Fruit fly (Drosophila melanogaster) Kc167 (cell line): Measurements from ENCODE around the gene CG10560.

ENCODE experiments used
- Myc ChIP-seq: fragments of >200 bp; optimal IDR thresholded peaks from 2 replicates; lab custom pipeline; 2017; ENCODE audit warnings: missing external identifiers
- Sin3A ChIP-seq: fragments of >200 bp; optimal IDR thresholded peaks from 2 replicates; lab custom pipeline; 2018; ENCODE audit warnings: missing external identifiers
- h ChIP-seq: fragments of >200 bp; optimal IDR thresholded peaks from 3 replicates; lab custom pipeline; 2018; ENCODE audit warnings: missing external identifiers
- insv ChIP-seq: fragments of >200 bp; optimal IDR thresholded peaks from 3 replicates; lab custom pipeline; 2018; ENCODE audit warnings: missing external identifiers
- psq ChIP-seq: fragments of >200 bp; optimal IDR thresholded peaks from 2 replicates; lab custom pipeline; 2017; ENCODE audit warnings: missing external identifiers
- ttk ChIP-seq: sonication (Bioruptor generic); optimal IDR thresholded peaks from 2 replicates; lab custom pipeline; 2017; ENCODE audit warnings: missing external identifiers

The CG10560 gene

dm6 chr3R:25313771-25314170 is 6.1 kb downstream of the CG10560 start, which contains the start of gene CG31087:
Gene CG31087 (minus strand): TSS chr3R:25313833.
- TF ChIP-seq h (lab: Kevin White, UChicago), result no peak
- TF ChIP-seq Myc, result no peak
- TF ChIP-seq psq (lab: Kevin White, UChicago), result no peak
- TF ChIP-seq ttk (lab: Kevin White, UChicago), result no peak
- TF ChIP-seq Sin3A (lab: Kevin White, UChicago), result no peak
- TF ChIP-seq insv (lab: Kevin White, UChicago), result no peak

dm6 chr3R:25312583-25312982 is 7.3 kb downstream of the CG10560 start:
- TF ChIP-seq Myc (no peak), ttk (lab: Kevin White, UChicago) (no peak), h (lab: Kevin White, UChicago) (no peak), Sin3A (lab: Kevin White, UChicago) (no peak), psq (lab: Kevin White, UChicago) (no peak), insv (lab: Kevin White, UChicago) (no peak)

DNA sequence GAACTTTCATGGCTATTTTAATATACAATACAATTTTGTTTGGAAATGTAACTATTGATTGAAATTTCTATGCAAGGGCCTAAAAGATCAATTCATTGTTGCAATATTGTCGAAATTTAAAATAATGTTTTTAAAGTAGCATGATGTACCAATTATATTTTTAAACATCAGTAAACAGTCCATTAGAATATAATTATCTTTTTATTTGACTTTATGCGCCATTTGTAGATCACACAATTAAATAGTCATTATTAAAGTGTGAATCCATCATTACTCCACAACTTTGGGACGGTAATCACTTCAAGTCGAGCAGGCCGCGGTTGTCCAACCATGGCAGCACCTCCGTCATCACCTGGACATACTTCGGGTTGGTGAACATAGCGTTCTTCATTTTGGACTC is 9.1 kb downstream of the CG10560 start, which contains the start of gene CG31099:
CG31099 (minus strand) TSS at position 101 of the 400 bp plus-strand sequence.
- TF ChIP-seq Myc (no peak), psq (lab: Kevin White, UChicago) (no peak), h (lab: Kevin White, UChicago) (no peak), insv (lab: Kevin White, UChicago) (no peak), ttk (lab: Kevin White, UChicago) (no peak)

DNA sequence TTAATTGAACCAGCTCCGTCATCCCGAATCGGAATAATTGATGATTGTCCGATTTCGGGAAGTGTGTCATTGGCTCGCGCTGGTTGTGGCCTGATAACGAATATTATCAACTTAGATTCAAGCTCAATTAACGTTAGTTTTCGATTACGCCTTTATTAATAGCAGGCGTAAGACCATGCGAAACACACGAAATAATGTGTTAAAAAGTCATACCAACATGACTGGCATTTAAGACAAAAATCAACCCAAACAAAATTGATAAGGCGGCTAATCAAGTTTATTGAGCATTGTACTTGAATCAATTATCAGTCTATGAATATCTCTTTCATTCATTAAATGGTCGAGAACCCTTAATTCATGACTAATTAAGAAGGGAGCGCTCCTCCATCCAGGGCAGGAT is 10.7 kb downstream of the CG10560 start:
- no peak for TF ChIP-seq psq (lab: Kevin White, UChicago)
- TF ChIP-seq Sin3A (lab: Kevin White, UChicago), result no peak
- no peak for TF ChIP-seq h (lab: Kevin White, UChicago)
- TF ChIP-seq ttk (lab: Kevin White, UChicago), result no peak
- no peak for TF ChIP-seq Myc
- no peak for TF ChIP-seq insv (lab: Kevin White, UChicago)

- TF ChIP-seq insv (lab: Kevin White, UChicago) (no peak), ttk (lab: Kevin White, UChicago) (no peak), h (lab: Kevin White, UChicago) (no peak), psq (lab: Kevin White, UChicago) (no peak), Myc (no peak), Sin3A (lab: Kevin White, UChicago) (no peak)
Observed at dm6 chr3R:25308228-25308627, 11.7 kb downstream of the CG10560 start, which contains the start of gene CG10550. Gene CG10550 (minus strand): TSS chr3R:25308391.

DNA sequence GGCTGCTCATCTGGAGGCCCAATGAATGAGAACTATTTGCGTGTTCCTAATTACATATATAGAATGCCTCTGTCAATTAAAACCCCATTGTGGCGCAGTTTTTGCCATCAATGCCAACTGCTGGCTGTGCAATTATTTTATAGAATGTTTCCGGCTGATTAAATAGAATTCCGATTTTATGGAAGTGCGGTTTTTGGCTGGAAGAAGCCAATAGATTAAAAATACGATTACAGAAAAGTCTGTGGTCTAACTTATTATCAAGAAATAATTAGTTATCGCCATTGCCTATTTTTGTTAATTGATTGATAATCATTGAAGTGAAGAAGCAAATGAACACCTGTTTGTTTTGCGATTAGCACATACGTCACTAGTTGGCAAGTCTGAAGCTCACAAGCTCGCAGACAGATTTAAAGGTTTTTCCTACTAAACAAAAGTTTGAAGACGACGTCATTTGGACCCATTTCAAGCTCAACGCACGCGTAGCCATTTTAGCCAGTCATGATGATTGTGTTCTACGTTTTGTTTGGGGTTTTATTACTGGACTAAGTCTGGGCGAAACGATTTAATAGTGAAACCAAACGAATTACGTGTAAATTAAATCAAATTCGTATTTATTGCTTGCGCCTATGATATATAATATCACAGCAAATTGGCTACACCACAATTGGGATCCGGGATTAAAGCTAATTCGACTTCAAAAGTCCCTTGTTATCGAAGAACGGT is 13.9 kb downstream of the CG10560 start:
- no peak for TF ChIP-seq insv (lab: Kevin White, UChicago)
- TF ChIP-seq Sin3A (lab: Kevin White, UChicago), result no peak
- no peak for TF ChIP-seq ttk (lab: Kevin White, UChicago)
- no peak for TF ChIP-seq psq (lab: Kevin White, UChicago)
- no peak for TF ChIP-seq Myc
- no peak for TF ChIP-seq h (lab: Kevin White, UChicago)

dm6 chr3R:25303857-25304440 is 16.0 kb downstream of the CG10560 start, which contains the start of gene CG31436:
Gene CG31436 (plus strand): TSS chr3R:25304137.
- no peak for TF ChIP-seq Sin3A (lab: Kevin White, UChicago)
- no peak for TF ChIP-seq psq (lab: Kevin White, UChicago)
- TF ChIP-seq h (lab: Kevin White, UChicago), result no peak

dm6 chr3R:25302239-25302638 is 17.7 kb downstream of the CG10560 start, which contains the start of gene CG31370:
Gene CG31370 (plus strand): TSS chr3R:25302464.
- no peak for TF ChIP-seq psq (lab: Kevin White, UChicago)

dm6 chr3R:25300575-25300974 is 19.3 kb downstream of the CG10560 start, which contains the start of gene CG13659:
Gene CG13659 (plus strand): TSS chr3R:25300891.
- no peak for TF ChIP-seq ttk (lab: Kevin White, UChicago)
- TF ChIP-seq h (lab: Kevin White, UChicago), result no peak
- TF ChIP-seq psq (lab: Kevin White, UChicago), result no peak
- TF ChIP-seq Myc, result no peak
- TF ChIP-seq insv (lab: Kevin White, UChicago), result no peak
- TF ChIP-seq Sin3A (lab: Kevin White, UChicago), result no peak

- TF ChIP-seq psq (lab: Kevin White, UChicago) (no peak), Myc (no peak), Sin3A (lab: Kevin White, UChicago) (no peak), insv (lab: Kevin White, UChicago) (no peak), ttk (lab: Kevin White, UChicago) (no peak), h (lab: Kevin White, UChicago) (no peak)
Observed at dm6 chr3R:25299507-25299964, 20.4 kb downstream of the CG10560 start, which contains the start of gene CG31288. Gene CG31288 (minus strand): TSS chr3R:25299557.

DNA sequence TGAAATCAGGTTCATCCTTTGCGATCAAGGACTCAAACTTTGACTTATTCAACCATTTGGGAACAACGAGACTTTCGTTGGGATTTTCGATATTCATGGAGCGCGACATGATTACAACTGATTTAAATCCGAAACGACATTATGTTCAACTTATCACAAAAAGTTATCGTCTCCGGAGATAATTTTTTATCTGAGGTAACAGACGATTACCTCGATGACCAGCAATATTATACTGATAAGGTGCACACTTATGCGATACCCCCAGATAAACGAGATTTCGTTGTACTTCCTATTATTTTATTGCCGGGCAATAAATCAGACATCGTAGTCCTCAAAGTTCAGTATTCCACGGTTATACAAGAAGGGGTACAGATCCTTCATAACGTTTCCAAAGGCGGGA is 22.2 kb downstream of the CG10560 start, which contains the start of gene CG31097:
CG31097 (minus strand) TSS at position 101 of the 400 bp plus-strand sequence.
- TF ChIP-seq h (lab: Kevin White, UChicago) (no peak), Sin3A (lab: Kevin White, UChicago) (no peak), ttk (lab: Kevin White, UChicago) (no peak), psq (lab: Kevin White, UChicago) (no peak), Myc (no peak), insv (lab: Kevin White, UChicago) (no peak)
